Fruit fly (Drosophila melanogaster) whole organism, embryonic: ENCODE measurements around the gene CG33703.

Source experiments
- CG11398 ChIP-seq: fragments of 200-800 bp; sonication (Bioruptor generic); optimal IDR thresholded peaks from 2 replicates; lab custom pipeline; 2016; ENCODE audit warnings: missing biosample characterization, missing genetic modification characterization
- CG12104 ChIP-seq: fragments of 200-800 bp; sonication (Bioruptor generic); optimal IDR thresholded peaks from 3 replicates; lab custom pipeline; 2016; ENCODE audit warnings: missing biosample characterization, missing genetic modification characterization
- CG2678 ChIP-seq: fragments of 200-800 bp; sonication (Bioruptor generic); optimal IDR thresholded peaks from 3 replicates; lab custom pipeline; 2019; ENCODE audit warnings: missing biosample characterization, mild to moderate bottlenecking, missing genetic modification characterization, moderate library complexity
- CG7271 ChIP-seq: fragments of 200-800 bp; sonication (Bioruptor generic); optimal IDR thresholded peaks from 2 replicates; lab custom pipeline; 2018; ENCODE audit warnings: missing biosample characterization, mild to moderate bottlenecking, missing genetic modification characterization, moderate library complexity
- CG7839 ChIP-seq: fragments of 200-800 bp; sonication (Bioruptor generic); optimal IDR thresholded peaks from 3 replicates; lab custom pipeline; 2018; ENCODE audit warnings: missing biosample characterization, mild to moderate bottlenecking, missing genetic modification characterization, moderate library complexity

CG33703 gene

dm6 chr3L:9462247-9462769, 50.2 kb downstream of the CG33703 start (continued):
- peak; percentile 96 for TF ChIP-seq CG2678
- TF ChIP-seq CG11398 (GFP tag; lab: Kevin White, UChicago), result peak; percentile 71
- TF ChIP-seq CG12104 (GFP tag; lab: Kevin White, UChicago), result peak; percentile 86
- TF ChIP-seq CG7271, result peak; percentile 49
- peak; percentile 91 for TF ChIP-seq CG7839
